Worm (Caenorhabditis elegans): ENCODE data around the gene srj-33.

DNA sequence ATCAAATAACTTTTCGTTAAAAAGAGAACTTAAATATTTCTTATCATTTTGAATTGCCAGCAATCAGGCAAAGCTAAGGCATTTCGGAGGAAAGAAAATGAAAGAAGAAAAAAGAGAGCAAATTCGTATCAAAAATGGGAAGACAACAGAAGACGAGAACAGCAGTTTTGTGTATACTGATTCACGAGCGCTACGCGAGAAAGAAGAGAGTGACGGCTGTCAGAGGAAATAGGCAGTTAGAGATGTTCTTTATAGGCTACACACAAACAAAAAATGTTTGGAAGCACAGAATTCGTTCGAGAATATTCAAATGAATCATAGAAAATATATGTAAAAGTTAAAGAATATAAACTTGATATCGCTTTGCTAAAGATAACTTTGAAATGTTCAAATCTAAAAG lies 47.5 kb upstream of the srj-33 start:
- TF ChIP-seq dao-5 (tag; optimal IDR thresholded peaks at IDR 0.05) (no peak), him-1 (tag; optimal IDR thresholded peaks at IDR 0.05) (no peak)
